Fruit fly (Drosophila melanogaster): Measurements from ENCODE around the gene cv-c.

DNA sequence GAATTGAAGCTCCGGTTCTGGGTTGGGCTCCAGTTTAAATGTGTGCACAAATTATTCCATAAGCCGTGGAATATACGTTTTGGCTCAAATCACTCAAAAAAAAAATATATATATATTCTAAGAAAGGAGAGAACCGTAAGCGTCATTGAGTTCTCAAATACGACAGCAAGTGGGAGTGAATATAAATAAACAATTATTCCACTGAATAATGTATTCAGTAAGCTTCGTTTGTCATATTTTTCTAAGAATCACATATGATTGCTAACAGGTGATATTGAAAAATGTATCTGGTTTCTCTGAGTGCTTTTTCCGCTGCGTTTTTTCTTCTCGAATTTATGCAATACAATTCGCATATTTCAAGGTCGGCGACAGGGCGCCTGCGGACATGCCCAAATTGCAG is 83.6 kb downstream of the cv-c start:
- no peak for TF ChIP-seq Dll (optimal IDR thresholded peaks at IDR 0.05)
- no peak for TF ChIP-seq psq (optimal IDR thresholded peaks at IDR 0.05)
- no peak for TF ChIP-seq usp (GFP tag; optimal IDR thresholded peaks at IDR 0.05)
- no peak for TF ChIP-seq pan (optimal IDR thresholded peaks at IDR 0.05)

Data from whole organism.